Worm (Caenorhabditis elegans) whole organism, L1 larva: ENCODE data around the gene C33A12.3.

Experiments
- aly-2 ChIP-seq: fragments of 150-350 bp; optimal IDR thresholded peaks from 2 replicates; lab custom pipeline; 2014; ENCODE audit warnings: missing biosample characterization, missing genetic modification characterization
- egl-27 ChIP-seq, 2 experiments: fragments of 150-350 bp in 1 of 2; sonication (generic microtip); optimal IDR thresholded peaks; 3 replicates each; lab custom pipeline; 2017 to 2018; ENCODE audit warnings: missing biosample characterization in 2 of 2, missing genetic modification characterization in 2 of 2, missing genetic modification reagents in 2 of 2
- elt-3 ChIP-seq, 6 experiments: fragments of 150-350 bp in 1 of 6; sonication (generic microtip); optimal IDR thresholded peaks; 2 replicates each; lab custom pipeline; 2017 to 2018; ENCODE audit warnings: missing biosample characterization in 6 of 6, missing genetic modification characterization in 6 of 6, inconsistent platforms in 1 of 6
- lin-15B ChIP-seq: fragments of 150-350 bp; sonication (generic microtip); optimal IDR thresholded peaks from 3 replicates; lab custom pipeline; 2014; ENCODE audit warnings: missing biosample characterization, missing genetic modification characterization
- mep-1 ChIP-seq: fragments of 150-350 bp; optimal IDR thresholded peaks from 2 replicates; lab custom pipeline; 2014; ENCODE audit warnings: missing biosample characterization, missing genetic modification characterization
- nhr-11 ChIP-seq: fragments of 150-350 bp; optimal IDR thresholded peaks from 2 replicates; lab custom pipeline; 2014; ENCODE audit warnings: missing biosample characterization, missing genetic modification characterization
- nhr-12 ChIP-seq: sonication (generic microtip); optimal IDR thresholded peaks from 2 replicates; lab custom pipeline; 2017; ENCODE audit warnings: missing biosample characterization, missing genetic modification characterization
- nhr-19 ChIP-seq: fragments of 200-800 bp; sonication (Bioruptor generic); conservative IDR thresholded peaks from 2 replicates; pipeline ENCODE4 v1.3.6; 2022; ENCODE audit warnings: missing genetic modification characterization, missing compliant biosample characterization
- skn-1 ChIP-seq: fragments of 150-350 bp; optimal IDR thresholded peaks from 2 replicates; lab custom pipeline; 2014; ENCODE audit warnings: missing biosample characterization, missing genetic modification characterization
- tbx-2 ChIP-seq: sonication (generic microtip); optimal IDR thresholded peaks from 2 replicates; lab custom pipeline; 2016; ENCODE audit warnings: missing genetic modification characterization, missing compliant biosample characterization
- zag-1 ChIP-seq: fragments of 150-350 bp; optimal IDR thresholded peaks from 2 replicates; lab custom pipeline; 2014; ENCODE audit warnings: missing biosample characterization, missing genetic modification characterization
- zip-4 ChIP-seq: fragments of 200-800 bp; sonication (Bioruptor generic); optimal IDR thresholded peaks from 2 replicates; lab custom pipeline; 2018; ENCODE audit warnings: mild to moderate bottlenecking, missing genetic modification characterization, moderate library complexity, missing compliant biosample characterization

DNA sequence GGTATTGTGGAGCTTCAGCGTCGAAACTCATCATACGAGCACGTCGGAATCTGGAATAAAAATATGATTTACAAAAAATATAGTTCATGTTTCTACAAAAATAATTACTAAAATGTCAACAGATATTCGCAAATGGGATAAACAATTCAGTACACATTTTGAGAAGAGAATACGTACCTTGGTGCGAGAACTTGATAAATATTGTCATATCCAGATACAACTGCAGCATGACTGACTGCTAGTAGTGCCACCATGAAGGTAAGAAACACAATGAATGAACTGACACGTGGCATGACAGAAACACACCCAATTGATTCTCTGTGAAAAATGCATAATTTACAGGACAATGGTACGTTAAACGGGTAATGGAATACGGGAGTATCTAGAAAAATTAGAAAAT lies 5.8 kb upstream of the C33A12.3 start, which contains the start of gene nlp-35:
- TF ChIP-seq zip-4 (GFP tag; lab: Kevin White, UChicago): no peak
- no peak for TF ChIP-seq tbx-2
- no peak for TF ChIP-seq zag-1
- no peak for TF ChIP-seq skn-1 (tag; lab: Kevin White, UChicago)
- no peak for TF ChIP-seq egl-27 (tag; optimal IDR thresholded peaks at IDR 0.05; lab: Kevin White, UChicago)
- no peak for TF ChIP-seq mep-1 (tag; lab: Kevin White, UChicago)
- TF ChIP-seq nhr-19 (GFP tag; lab: Robert Waterston, UW): no peak
- TF ChIP-seq aly-2 (tag; lab: Kevin White, UChicago): no peak
- no peak for TF ChIP-seq nhr-11 (tag; lab: Kevin White, UChicago)
- no peak for TF ChIP-seq elt-3 (tag; optimal IDR thresholded peaks at IDR 0.05; lab: Kevin White, UChicago)
- TF ChIP-seq lin-15B (tag; lab: Kevin White, UChicago): no peak
- no peak for TF ChIP-seq nhr-12 (tag; lab: Kevin White, UChicago)
